Fruit fly (Drosophila melanogaster): ENCODE results near the gene nej.

The nej gene

dm6 chrX:9640690-9641149 is 46.1 kb downstream of the nej start (continued):
- TF ChIP-seq CG14860 (GFP tag; IDR thresholded peaks at IDR 0.05; ENCODE audit: partially characterized antibody), result no peak
- peak; percentile 96 for TF ChIP-seq fd64A (GFP tag; optimal IDR thresholded peaks at IDR 0.05)
- peak; percentile 79 for TF ChIP-seq CG15696 (tag; optimal IDR thresholded peaks at IDR 0.05)
- TF ChIP-seq Spps (tag; optimal IDR thresholded peaks at IDR 0.05), result peak; percentile 85
- peak; percentile 94 for TF ChIP-seq ATbp (GFP tag; optimal IDR thresholded peaks at IDR 0.05)
- TF ChIP-seq lbe (GFP tag; optimal IDR thresholded peaks at IDR 0.05), result peak; percentile 90
- peak; percentile 82 for TF ChIP-seq Myb (GFP tag; optimal IDR thresholded peaks at IDR 0.05)
- TF ChIP-seq CG7271 (tag; optimal IDR thresholded peaks at IDR 0.05), result peak; percentile 59
- peak; percentile 95 for TF ChIP-seq Awh (GFP tag; IDR thresholded peaks at IDR 0.05)
- TF ChIP-seq Med (GFP tag), result peak; percentile 100
- peak; percentile 81 for TF ChIP-seq CG3995 (GFP tag; optimal IDR thresholded peaks at IDR 0.05)
- peak; percentile 98 for TF ChIP-seq unpg (GFP tag; optimal IDR thresholded peaks at IDR 0.05)
- TF ChIP-seq CG4424 (GFP tag; optimal IDR thresholded peaks at IDR 0.05), result peak; percentile 93
- TF ChIP-seq Hmx (GFP tag; optimal IDR thresholded peaks at IDR 0.05), result peak; percentile 91
- TF ChIP-seq Max (GFP tag; optimal IDR thresholded peaks at IDR 0.05), result peak; percentile 95
- TF ChIP-seq CG9609 (GFP tag; optimal IDR thresholded peaks at IDR 0.05), result peak; percentile 90
- TF ChIP-seq CG11560 (tag; IDR thresholded peaks at IDR 0.05), result peak; percentile 80
- peak; percentile 94 for TF ChIP-seq gsb (GFP tag; IDR thresholded peaks at IDR 0.05)
- TF ChIP-seq Sry-β (GFP tag; optimal IDR thresholded peaks at IDR 0.05), result peak; percentile 47
- peak; percentile 96 for TF ChIP-seq zfh2 (GFP tag; optimal IDR thresholded peaks at IDR 0.05)
- TF ChIP-seq TFAM (GFP tag; optimal IDR thresholded peaks at IDR 0.05), result peak; percentile 80
- peak; percentile 97 for TF ChIP-seq CG17568 (GFP tag; optimal IDR thresholded peaks at IDR 0.05)
- peak; percentile 12 for TF ChIP-seq stwl (tag; optimal IDR thresholded peaks at IDR 0.05)
- TF ChIP-seq bowl (GFP tag; IDR thresholded peaks at IDR 0.05), result peak; percentile 90
- peak; percentile 92 for TF ChIP-seq CG11398 (GFP tag; optimal IDR thresholded peaks at IDR 0.05)
- TF ChIP-seq CG6689 (GFP tag; IDR thresholded peaks at IDR 0.05), result peak; percentile 95
- peak; percentile 98 for TF ChIP-seq Ets65A (GFP tag)
- peak; percentile 90 for TF ChIP-seq trh (GFP tag; optimal IDR thresholded peaks at IDR 0.05)
- peak; percentile 97 for TF ChIP-seq cwo (GFP tag; optimal IDR thresholded peaks at IDR 0.05)
- no peak for TF ChIP-seq CG16813 (GFP tag; IDR thresholded peaks at IDR 0.05; ENCODE audit: partially characterized antibody)
- peak; percentile 92 for TF ChIP-seq NK7.1 (GFP tag; optimal IDR thresholded peaks at IDR 0.05)
- no peak for TF ChIP-seq Dref (GFP tag; IDR thresholded peaks at IDR 0.05)
- TF ChIP-seq CG17361 (GFP tag; IDR thresholded peaks at IDR 0.05), result peak; percentile 91
- peak; percentile 97 for TF ChIP-seq pho (GFP tag; optimal IDR thresholded peaks at IDR 0.05)
- TF ChIP-seq CG7357 (GFP tag; IDR thresholded peaks at IDR 0.05), result peak; percentile 82
- peak; percentile 93 for TF ChIP-seq CG10274 (GFP tag; optimal IDR thresholded peaks at IDR 0.05)
- TF ChIP-seq shn (GFP tag; optimal IDR thresholded peaks at IDR 0.05), result peak; percentile 80
- TF ChIP-seq Hr78 (GFP tag; optimal IDR thresholded peaks at IDR 0.05), result peak in 1 of 2 experiments; percentile 78
- peak; percentile 63; the same call in 2 of the 3 replicates for TF ChIP-seq croc (GFP tag; conservative IDR thresholded peaks at IDR 0.05)
- no peak for TF ChIP-seq CG2129 (GFP tag; IDR thresholded peaks at IDR 0.05; ENCODE audit: partially characterized antibody)
- peak; percentile 24 for TF ChIP-seq CG15073 (GFP tag; optimal IDR thresholded peaks at IDR 0.05)
- TF ChIP-seq CG6791 (GFP tag; IDR thresholded peaks at IDR 0.05; ENCODE audit: partially characterized antibody), result no peak
- TF ChIP-seq Drgx (GFP tag; IDR thresholded peaks at IDR 0.05), result peak; percentile 96
- TF ChIP-seq CG8281 (tag; optimal IDR thresholded peaks at IDR 0.05), result peak; percentile 89
- TF ChIP-seq CG9727 (GFP tag; optimal IDR thresholded peaks at IDR 0.05), result peak; percentile 96
- peak; percentile 97 for TF ChIP-seq CoRest (tag; optimal IDR thresholded peaks at IDR 0.05)
- peak; percentile 97 for TF ChIP-seq CG13624 (GFP tag; optimal IDR thresholded peaks at IDR 0.05)
- TF ChIP-seq CG18476 (GFP tag; optimal IDR thresholded peaks at IDR 0.05), result peak; percentile 96
- peak; percentile 86 for TF ChIP-seq Rx (GFP tag; IDR thresholded peaks at IDR 0.05)
- peak; percentile 90 for TF ChIP-seq fu2 (GFP tag; optimal IDR thresholded peaks at IDR 0.05)

Data from whole organism, embryonic.